Worm (Caenorhabditis elegans) whole organism, L4/young adult: Measurements from ENCODE around the gene rsu-1.

Source experiments
- W03F9.2 ChIP-seq: fragments of 150-350 bp; optimal IDR thresholded peaks from 2 replicates; lab custom pipeline; 2014; ENCODE audit warnings: missing biosample characterization, missing genetic modification characterization
- dao-5 ChIP-seq: sonication (generic microtip); optimal IDR thresholded peaks from 2 replicates; lab custom pipeline; 2016; ENCODE audit warnings: missing genotype, missing genetic modification characterization, moderate library complexity, missing compliant biosample characterization
- him-1 ChIP-seq: sonication (generic microtip); optimal IDR thresholded peaks from 2 replicates; lab custom pipeline; 2016; ENCODE audit warnings: missing genotype, missing genetic modification reagents, missing genetic modification characterization, missing compliant biosample characterization

DNA sequence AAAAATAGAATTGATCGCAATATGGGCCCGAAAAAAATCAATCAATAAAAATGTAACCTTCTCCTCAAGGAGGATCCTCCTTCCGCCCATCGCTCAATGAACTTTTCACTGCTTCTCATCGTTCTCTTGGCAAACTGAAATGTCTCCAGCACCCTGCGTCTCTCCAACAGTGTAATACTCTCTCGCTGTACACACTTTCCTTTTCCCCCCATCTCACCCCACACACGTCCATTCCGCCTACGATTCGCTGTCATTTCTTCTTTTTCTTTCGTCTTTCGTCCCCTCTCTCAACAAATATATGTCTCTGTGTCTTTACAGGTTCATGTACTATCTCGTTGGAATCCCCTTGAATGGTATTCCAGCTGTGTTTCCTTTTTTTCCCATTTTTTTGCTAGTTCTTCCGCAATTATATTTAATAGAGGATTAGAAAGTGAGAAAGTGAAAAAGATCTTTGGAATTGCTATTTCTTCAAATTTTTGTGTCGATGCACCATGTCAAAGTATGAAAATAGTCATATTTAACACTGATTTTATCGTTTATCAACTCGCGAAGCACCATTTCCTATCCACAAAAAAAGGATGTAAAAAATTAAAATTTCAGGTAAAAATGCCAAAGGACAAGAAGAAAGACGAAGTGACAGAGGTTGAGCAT is at the start of gene rsu-1:
- TF ChIP-seq dao-5 (no peak), him-1 (tag; lab: Kevin White, UChicago) (no peak), W03F9.2 (no peak)
